Worm (Caenorhabditis elegans) whole organism, L1 larva: ENCODE data around the gene ZK856.16.

Experiments
- C16A3.4 ChIP-seq: fragments of 150-350 bp; optimal IDR thresholded peaks from 2 replicates; lab custom pipeline; 2014; ENCODE audit warnings: missing biosample characterization, missing genetic modification characterization
- C34B4.2 ChIP-seq: sonication (generic microtip); optimal IDR thresholded peaks from 2 replicates; lab custom pipeline; 2017; ENCODE audit warnings: mild to moderate bottlenecking, missing genetic modification characterization, missing compliant biosample characterization
- F16B12.6 ChIP-seq: fragments of 150-350 bp; optimal IDR thresholded peaks from 2 replicates; lab custom pipeline; 2014; ENCODE audit warnings: missing biosample characterization, missing genetic modification characterization
- Y116A8C.19 ChIP-seq: sonication (generic microtip); optimal IDR thresholded peaks from 2 replicates; lab custom pipeline; 2016; ENCODE audit warnings: missing compliant biosample characterization, missing genetic modification characterization, borderline replicate concordance
- aly-2 ChIP-seq: fragments of 150-350 bp; optimal IDR thresholded peaks from 2 replicates; lab custom pipeline; 2014; ENCODE audit warnings: missing biosample characterization, missing genetic modification characterization
- ama-1 ChIP-seq: fragments of 150-350 bp; optimal IDR thresholded peaks from 2 replicates; lab custom pipeline; 2014
- blmp-1 ChIP-seq: fragments of 150-350 bp; optimal IDR thresholded peaks from 2 replicates; lab custom pipeline; 2014; ENCODE audit warnings: missing biosample characterization, missing genetic modification characterization
- ceh-63 ChIP-seq: fragments of 200-800 bp; sonication (Bioruptor generic); optimal IDR thresholded peaks from 2 replicates; lab custom pipeline; 2018; ENCODE audit warnings: mild to moderate bottlenecking, missing genetic modification characterization, missing compliant biosample characterization
- ceh-88 ChIP-seq: fragments of 200-800 bp; sonication (Bioruptor generic); IDR thresholded peaks from 2 replicates; pipeline ENCODE4 v1.3.6; 2022; ENCODE audit warnings: missing genetic modification characterization, missing compliant biosample characterization
- dpl-1 ChIP-seq, 3 experiments: fragments of 150-350 bp in 2 of 3; sonication (generic microtip) in 1 of 3; optimal IDR thresholded peaks; 2 replicates each; lab custom pipeline; 2014 to 2017; ENCODE audit warnings: missing biosample characterization in 3 of 3, missing genetic modification characterization in 3 of 3, missing genetic modification reagents in 3 of 3
- dsc-1 ChIP-seq: sonication (generic microtip); optimal IDR thresholded peaks from 2 replicates; lab custom pipeline; 2016; ENCODE audit warnings: mild to moderate bottlenecking, missing genetic modification characterization, missing compliant biosample characterization
- efl-1 ChIP-seq, 4 experiments: fragments of 150-350 bp; optimal IDR thresholded peaks in 3 of 4; peaks in 1 of 4; 1 replicate in 1 of 4; 2 replicates in 3 of 4; lab custom pipeline; 2014; ENCODE audit warnings: missing biosample characterization in 2 of 4, missing genetic modification characterization in 2 of 4, missing genetic modification reagents in 2 of 4
- efl-3 ChIP-seq: fragments of 200-800 bp; sonication (Bioruptor generic); optimal IDR thresholded peaks from 2 replicates; lab custom pipeline; 2018; ENCODE audit warnings: mild to moderate bottlenecking, missing genetic modification characterization, missing compliant biosample characterization
- egl-13 ChIP-seq: sonication (generic microtip); optimal IDR thresholded peaks from 2 replicates; lab custom pipeline; 2016; ENCODE audit warnings: missing genotype, missing genetic modification reagents, missing genetic modification characterization, missing compliant biosample characterization
- egl-27 ChIP-seq, 2 experiments: fragments of 150-350 bp in 1 of 2; sonication (generic microtip); optimal IDR thresholded peaks; 3 replicates each; lab custom pipeline; 2017 to 2018; ENCODE audit warnings: missing biosample characterization in 2 of 2, missing genetic modification characterization in 2 of 2, missing genetic modification reagents in 2 of 2
- ets-5 ChIP-seq: fragments of 200-800 bp; sonication (Bioruptor generic); IDR thresholded peaks from 2 replicates; pipeline ENCODE4 v1.3.6; 2022; ENCODE audit warnings: missing genetic modification characterization, missing compliant biosample characterization
- fkh-10 ChIP-seq: sonication (generic microtip); optimal IDR thresholded peaks from 2 replicates; lab custom pipeline; 2017; ENCODE audit warnings: missing biosample characterization, missing genetic modification reagents, missing genetic modification characterization
- fkh-8 ChIP-seq: sonication (generic microtip); optimal IDR thresholded peaks from 2 replicates; lab custom pipeline; 2016; ENCODE audit warnings: mild to moderate bottlenecking, missing genetic modification characterization, missing compliant biosample characterization
- fos-1 ChIP-seq: fragments of 150-350 bp; optimal IDR thresholded peaks from 2 replicates; lab custom pipeline; 2014; ENCODE audit warnings: missing biosample characterization, missing genetic modification characterization
- grh-1 ChIP-seq: fragments of 200-800 bp; sonication (Bioruptor generic); IDR thresholded peaks from 2 replicates; pipeline ENCODE4 v1.3.6; 2022; ENCODE audit warnings: missing genetic modification reagents, missing genetic modification characterization, missing compliant biosample characterization
- hlh-17 ChIP-seq: fragments of 200-800 bp; sonication (Bioruptor generic); optimal IDR thresholded peaks from 2 replicates; lab custom pipeline; 2018; ENCODE audit warnings: missing genetic modification characterization, mild to moderate bottlenecking, missing compliant biosample characterization, moderate library complexity, borderline replicate concordance
- hlh-4 ChIP-seq: sonication (generic microtip); optimal IDR thresholded peaks from 2 replicates; lab custom pipeline; 2016; ENCODE audit warnings: mild to moderate bottlenecking, missing genetic modification characterization, missing compliant biosample characterization
- hpl-2 ChIP-seq: fragments of 150-350 bp; optimal IDR thresholded peaks from 2 replicates; lab custom pipeline; 2014; ENCODE audit warnings: missing biosample characterization, missing genetic modification reagents, missing genetic modification characterization
- irx-1 ChIP-seq: sonication (generic microtip); optimal IDR thresholded peaks from 2 replicates; lab custom pipeline; 2016; ENCODE audit warnings: missing genetic modification characterization, missing compliant biosample characterization
- isw-1 ChIP-seq: fragments of 200-800 bp; sonication (Bioruptor generic); IDR thresholded peaks from 2 replicates; pipeline ENCODE4 v1.3.6; 2022; ENCODE audit warnings: missing genetic modification characterization, missing compliant biosample characterization
- lin-39 ChIP-seq: fragments of 150-350 bp; optimal IDR thresholded peaks from 2 replicates; lab custom pipeline; 2014; ENCODE audit warnings: missing biosample characterization, missing genetic modification reagents, missing genetic modification characterization
- lir-3 ChIP-seq: sonication (generic microtip); optimal IDR thresholded peaks from 2 replicates; lab custom pipeline; 2016; ENCODE audit warnings: mild to moderate bottlenecking, missing genetic modification characterization, moderate library complexity, missing compliant biosample characterization; ENCODE audit not compliant: poor library complexity
- lsy-2 ChIP-seq, 2 experiments: fragments of 150-350 bp; optimal IDR thresholded peaks; 2 replicates each; lab custom pipeline; 2014; ENCODE audit warnings: missing biosample characterization in 2 of 2, missing genetic modification characterization in 2 of 2
- mdl-1 ChIP-seq, 2 experiments: fragments of 150-350 bp; optimal IDR thresholded peaks; 2 replicates each; lab custom pipeline; 2014 to 2017; ENCODE audit warnings: missing biosample characterization in 2 of 2, missing genetic modification characterization in 2 of 2, inconsistent platforms in 1 of 2
- mep-1 ChIP-seq: fragments of 150-350 bp; optimal IDR thresholded peaks from 2 replicates; lab custom pipeline; 2014; ENCODE audit warnings: missing biosample characterization, missing genetic modification characterization
- nhr-12 ChIP-seq: sonication (generic microtip); optimal IDR thresholded peaks from 2 replicates; lab custom pipeline; 2017; ENCODE audit warnings: missing biosample characterization, missing genetic modification characterization
- nhr-19 ChIP-seq: fragments of 200-800 bp; sonication (Bioruptor generic); conservative IDR thresholded peaks from 2 replicates; pipeline ENCODE4 v1.3.6; 2022; ENCODE audit warnings: missing genetic modification characterization, missing compliant biosample characterization
- nhr-20 ChIP-seq: sonication (generic microtip); optimal IDR thresholded peaks from 2 replicates; lab custom pipeline; 2016; ENCODE audit warnings: mild to moderate bottlenecking, missing genetic modification characterization, missing compliant biosample characterization
- nhr-237 ChIP-seq: fragments of 150-350 bp; optimal IDR thresholded peaks from 2 replicates; lab custom pipeline; 2014; ENCODE audit warnings: missing biosample characterization, missing genetic modification characterization
- nhr-28 ChIP-seq: fragments of 150-350 bp; optimal IDR thresholded peaks from 2 replicates; lab custom pipeline; 2014; ENCODE audit warnings: missing biosample characterization, missing genetic modification characterization
- nhr-77 ChIP-seq: fragments of 150-350 bp; optimal IDR thresholded peaks from 2 replicates; lab custom pipeline; 2014; ENCODE audit warnings: missing biosample characterization, missing genetic modification characterization
- nhr-84 ChIP-seq: sonication (generic microtip); optimal IDR thresholded peaks from 2 replicates; lab custom pipeline; 2017; ENCODE audit warnings: missing biosample characterization, missing genetic modification characterization
- nhr-85 ChIP-seq: sonication (generic microtip); peaks from one replicate; lab custom pipeline; 2016; ENCODE audit warnings: missing genetic modification characterization, inconsistent platforms, missing compliant biosample characterization
- nhr-90 ChIP-seq: sonication (generic microtip); optimal IDR thresholded peaks from 2 replicates; lab custom pipeline; 2016; ENCODE audit warnings: mild to moderate bottlenecking, missing genetic modification characterization, missing compliant biosample characterization; ENCODE audit not compliant: poor library complexity
- pqm-1 ChIP-seq: sonication (generic microtip); optimal IDR thresholded peaks from 3 replicates; lab custom pipeline; 2017; ENCODE audit warnings: missing biosample characterization, missing genetic modification characterization
- skn-1 ChIP-seq: fragments of 150-350 bp; optimal IDR thresholded peaks from 2 replicates; lab custom pipeline; 2014; ENCODE audit warnings: missing biosample characterization, missing genetic modification characterization
- snpc-4 ChIP-seq: fragments of 150-350 bp; optimal IDR thresholded peaks from 2 replicates; lab custom pipeline; 2014; ENCODE audit warnings: missing biosample characterization, missing genetic modification characterization
- snu-23 ChIP-seq: sonication (generic microtip); optimal IDR thresholded peaks from 2 replicates; lab custom pipeline; 2016; ENCODE audit warnings: missing genetic modification characterization, missing compliant biosample characterization
- sox-4 ChIP-seq: sonication (generic microtip); optimal IDR thresholded peaks from 2 replicates; lab custom pipeline; 2016; ENCODE audit warnings: missing genetic modification characterization, missing compliant biosample characterization
- swsn-7 ChIP-seq: sonication (generic microtip); optimal IDR thresholded peaks from 2 replicates; lab custom pipeline; 2016; ENCODE audit warnings: missing genetic modification characterization, missing compliant biosample characterization
- tbx-2 ChIP-seq: sonication (generic microtip); optimal IDR thresholded peaks from 2 replicates; lab custom pipeline; 2016; ENCODE audit warnings: missing genetic modification characterization, missing compliant biosample characterization
- tlp-1 ChIP-seq: fragments of 150-350 bp; optimal IDR thresholded peaks from 2 replicates; lab custom pipeline; 2014; ENCODE audit warnings: missing biosample characterization, missing genetic modification characterization
- unc-130 ChIP-seq: fragments of 150-350 bp; optimal IDR thresholded peaks from 2 replicates; lab custom pipeline; 2017; ENCODE audit warnings: missing biosample characterization, missing genetic modification characterization, inconsistent platforms
- unc-30 ChIP-seq: sonication (generic microtip); optimal IDR thresholded peaks from 2 replicates; lab custom pipeline; 2017; ENCODE audit warnings: missing biosample characterization, missing genetic modification characterization
- unc-86 ChIP-seq: sonication (generic microtip); optimal IDR thresholded peaks from 2 replicates; lab custom pipeline; 2016; ENCODE audit warnings: missing genetic modification characterization, missing compliant biosample characterization
- unc-98 ChIP-seq: fragments of 200-800 bp; sonication (Bioruptor generic); IDR thresholded peaks from 2 replicates; pipeline ENCODE4 v1.3.6; 2022; ENCODE audit warnings: missing genetic modification characterization, missing compliant biosample characterization
- vab-15 ChIP-seq: sonication (generic microtip); optimal IDR thresholded peaks from 2 replicates; lab custom pipeline; 2017; ENCODE audit warnings: missing genotype, mild to moderate bottlenecking, missing genetic modification characterization, missing compliant biosample characterization
- xbp-1 ChIP-seq: sonication (generic microtip); optimal IDR thresholded peaks from 2 replicates; lab custom pipeline; 2016; ENCODE audit warnings: missing genetic modification characterization, missing compliant biosample characterization
- zip-4 ChIP-seq: fragments of 200-800 bp; sonication (Bioruptor generic); optimal IDR thresholded peaks from 2 replicates; lab custom pipeline; 2018; ENCODE audit warnings: mild to moderate bottlenecking, missing genetic modification characterization, moderate library complexity, missing compliant biosample characterization

Gene ZK856.16

ce11 chrV:10204863-10205338 lies 482 bp downstream of the ZK856.16 start, which contains the start of the genes ZK856.19 and ZK856.11 (continued):
- no peak for TF ChIP-seq mdl-1 (tag; optimal IDR thresholded peaks at IDR 0.05; lab: Kevin White, UChicago)
- no peak for TF ChIP-seq tlp-1 (tag; lab: Kevin White, UChicago)
- TF ChIP-seq unc-86 (tag; lab: Kevin White, UChicago) = peak; percentile 54
- no peak for TF ChIP-seq nhr-84 (tag; lab: Kevin White, UChicago)
- peak; percentile 58 to 73 (median 72) for TF ChIP-seq dpl-1 (GFP tag; optimal IDR thresholded peaks at IDR 0.05; lab: Kevin White, UChicago)
- TF ChIP-seq nhr-28 (tag; lab: Kevin White, UChicago) = no peak
- no peak for TF ChIP-seq nhr-12 (tag; lab: Kevin White, UChicago)
- TF ChIP-seq isw-1 (GFP tag; lab: Robert Waterston, UW) = peak; percentile 58
- peak; percentile 39 for TF ChIP-seq aly-2 (tag; lab: Kevin White, UChicago)
- no peak for TF ChIP-seq hpl-2 (GFP tag; lab: Kevin White, UChicago)
- no peak for TF ChIP-seq fkh-8 (tag; lab: Kevin White, UChicago)
- TF ChIP-seq fos-1 (tag; lab: Kevin White, UChicago) = peak; percentile 27
- TF ChIP-seq hlh-17 (GFP tag; lab: Kevin White, UChicago) = no peak
- peak; percentile 68 for TF ChIP-seq C16A3.4
- no peak for TF ChIP-seq efl-3 (GFP tag; lab: Kevin White, UChicago)
- TF ChIP-seq snpc-4 (tag; lab: Kevin White, UChicago) = peak; percentile 69
- peak; percentile 69 for TF ChIP-seq dsc-1 (tag; lab: Kevin White, UChicago)
- TF ChIP-seq sox-4 (tag; lab: Kevin White, UChicago) = peak; percentile 0
- TF ChIP-seq unc-98 = no peak
- peak; percentile 60 for TF ChIP-seq unc-130 (tag; lab: Kevin White, UChicago)
- TF ChIP-seq pqm-1 (tag; lab: Kevin White, UChicago) = no peak
- no peak for TF ChIP-seq hlh-4 (tag; lab: Kevin White, UChicago)
- peak; percentile 24 for TF ChIP-seq nhr-77 (tag; lab: Kevin White, UChicago)
- TF ChIP-seq snu-23 (GFP tag; lab: Kevin White, UChicago) = peak; percentile 79
- peak; percentile 6 for TF ChIP-seq ama-1 (lab: Kevin White, UChicago)
- TF ChIP-seq fkh-10 (GFP tag; lab: Kevin White, UChicago) = no peak
- TF ChIP-seq tbx-2 = peak; percentile 78
- TF ChIP-seq xbp-1 (tag; lab: Kevin White, UChicago) = peak; percentile 77
- TF ChIP-seq F16B12.6 (tag; lab: Kevin White, UChicago) = peak; percentile 36
- TF ChIP-seq zip-4 (GFP tag; lab: Kevin White, UChicago) = peak; percentile 4
- TF ChIP-seq grh-1 (GFP tag; lab: Robert Waterston, UW) = peak; percentile 55; the same call in 1 of the 2 replicates
- TF ChIP-seq nhr-19 (GFP tag; lab: Robert Waterston, UW) = peak; percentile 75
- TF ChIP-seq unc-30 (tag; lab: Kevin White, UChicago) = no peak
- peak; percentile 76 for TF ChIP-seq blmp-1 (tag; lab: Kevin White, UChicago)
- TF ChIP-seq nhr-20 (tag; lab: Kevin White, UChicago) = peak; percentile 78
- peak; percentile 63 to 74 for TF ChIP-seq efl-1 (optimal IDR thresholded peaks at IDR 0.05; lab: Kevin White, UChicago)
- peak; percentile 66 to 97 for TF ChIP-seq efl-1 (GFP tag; optimal IDR thresholded peaks at IDR 0.05 in 1 of 2; lab: Kevin White, UChicago)
- no peak for TF ChIP-seq C34B4.2 (tag; lab: Kevin White, UChicago)
- TF ChIP-seq lsy-2 (tag; optimal IDR thresholded peaks at IDR 0.05; lab: Kevin White, UChicago) = peak; percentile 79 to 88
- TF ChIP-seq ets-5 (GFP tag; lab: Robert Waterston, UW) = no peak
- peak; percentile 50 for TF ChIP-seq lir-3
- peak; percentile 37 for TF ChIP-seq skn-1
- no peak for TF ChIP-seq Y116A8C.19 (tag; lab: Kevin White, UChicago)
- TF ChIP-seq nhr-85 (tag; lab: Kevin White, UChicago) = peak; percentile 86
- TF ChIP-seq ceh-63 (GFP tag; lab: Kevin White, UChicago) = no peak
- peak; percentile 78 for TF ChIP-seq nhr-90 (tag; lab: Kevin White, UChicago)
- TF ChIP-seq lin-39 = peak; percentile 37
- TF ChIP-seq egl-13 = no peak
- no peak for TF ChIP-seq vab-15 (tag; lab: Kevin White, UChicago)
- peak; percentile 88 for TF ChIP-seq mep-1 (tag; lab: Kevin White, UChicago)
- no peak for TF ChIP-seq egl-27 (tag; optimal IDR thresholded peaks at IDR 0.05; lab: Kevin White, UChicago)
- TF ChIP-seq irx-1 (tag; lab: Kevin White, UChicago) = peak; percentile 40
- no peak for TF ChIP-seq nhr-237 (tag; lab: Kevin White, UChicago)
- TF ChIP-seq swsn-7 = peak; percentile 77
- TF ChIP-seq ceh-88 (GFP tag; lab: Robert Waterston, UW) = no peak
